Worm (Caenorhabditis elegans) whole organism, L1 larva: ENCODE measurements around the gene ltah-1.1.

Experiments
- F16B12.6 ChIP-seq: fragments of 150-350 bp; optimal IDR thresholded peaks from 2 replicates; lab custom pipeline; 2014; ENCODE audit warnings: missing biosample characterization, missing genetic modification characterization
- blmp-1 ChIP-seq: fragments of 150-350 bp; optimal IDR thresholded peaks from 2 replicates; lab custom pipeline; 2014; ENCODE audit warnings: missing biosample characterization, missing genetic modification characterization
- ceh-82 ChIP-seq, 3 experiments: fragments of 150-350 bp in 1 of 3; sonication (generic microtip) in 2 of 3; optimal IDR thresholded peaks; 2 replicates each; lab custom pipeline; 2014 to 2017; ENCODE audit warnings: missing biosample characterization in 3 of 3, missing genetic modification characterization in 3 of 3
- ces-1 ChIP-seq: fragments of 150-350 bp; optimal IDR thresholded peaks from 2 replicates; lab custom pipeline; 2014; ENCODE audit warnings: missing biosample characterization, missing genetic modification reagents, missing genetic modification characterization
- dpl-1 ChIP-seq, 3 experiments: fragments of 150-350 bp in 2 of 3; sonication (generic microtip) in 1 of 3; optimal IDR thresholded peaks; 2 replicates each; lab custom pipeline; 2014 to 2017; ENCODE audit warnings: missing biosample characterization in 3 of 3, missing genetic modification characterization in 3 of 3, missing genetic modification reagents in 3 of 3
- egl-13 ChIP-seq: sonication (generic microtip); optimal IDR thresholded peaks from 2 replicates; lab custom pipeline; 2016; ENCODE audit warnings: missing genotype, missing genetic modification reagents, missing genetic modification characterization, missing compliant biosample characterization
- elt-3 ChIP-seq, 6 experiments: fragments of 150-350 bp in 1 of 6; sonication (generic microtip); optimal IDR thresholded peaks; 2 replicates each; lab custom pipeline; 2017 to 2018; ENCODE audit warnings: missing biosample characterization in 6 of 6, missing genetic modification characterization in 6 of 6, inconsistent platforms in 1 of 6
- fkh-4 ChIP-seq: sonication (generic microtip); optimal IDR thresholded peaks from 2 replicates; lab custom pipeline; 2016; ENCODE audit warnings: missing compliant biosample characterization, missing genetic modification characterization, borderline replicate concordance
- hlh-17 ChIP-seq: fragments of 200-800 bp; sonication (Bioruptor generic); optimal IDR thresholded peaks from 2 replicates; lab custom pipeline; 2018; ENCODE audit warnings: missing genetic modification characterization, mild to moderate bottlenecking, missing compliant biosample characterization, moderate library complexity, borderline replicate concordance
- hpl-2 ChIP-seq: fragments of 150-350 bp; optimal IDR thresholded peaks from 2 replicates; lab custom pipeline; 2014; ENCODE audit warnings: missing biosample characterization, missing genetic modification reagents, missing genetic modification characterization
- lin-35 ChIP-seq, 2 experiments: fragments of 150-350 bp; optimal IDR thresholded peaks; 2 replicates each; lab custom pipeline; 2014; ENCODE audit warnings: missing biosample characterization in 2 of 2, missing genetic modification characterization in 2 of 2, missing genetic modification reagents in 2 of 2
- lsy-2 ChIP-seq, 2 experiments: fragments of 150-350 bp; optimal IDR thresholded peaks; 2 replicates each; lab custom pipeline; 2014; ENCODE audit warnings: missing biosample characterization in 2 of 2, missing genetic modification characterization in 2 of 2
- nhr-12 ChIP-seq: sonication (generic microtip); optimal IDR thresholded peaks from 2 replicates; lab custom pipeline; 2017; ENCODE audit warnings: missing biosample characterization, missing genetic modification characterization
- pax-3 ChIP-seq: fragments of 200-800 bp; sonication (Bioruptor generic); optimal IDR thresholded peaks from 2 replicates; lab custom pipeline; 2018; ENCODE audit warnings: mild to moderate bottlenecking, missing genetic modification characterization, moderate library complexity, missing compliant biosample characterization
- skn-1 ChIP-seq: fragments of 150-350 bp; optimal IDR thresholded peaks from 2 replicates; lab custom pipeline; 2014; ENCODE audit warnings: missing biosample characterization, missing genetic modification characterization
- swsn-7 ChIP-seq: sonication (generic microtip); optimal IDR thresholded peaks from 2 replicates; lab custom pipeline; 2016; ENCODE audit warnings: missing genetic modification characterization, missing compliant biosample characterization

The ltah-1.1 gene

ce11 chrIV:12330840-12331359, 51.5 kb downstream of the ltah-1.1 start, which contains the start of gene ufd-1 (continued):
- TF ChIP-seq skn-1 (tag; lab: Kevin White, UChicago), result peak; percentile 56
- no peak for TF ChIP-seq F16B12.6 (tag; lab: Kevin White, UChicago)
- TF ChIP-seq lin-35 (GFP tag; optimal IDR thresholded peaks at IDR 0.05; lab: Kevin White, UChicago), result peak in 1 of 2 experiments; percentile 40
- TF ChIP-seq elt-3 (tag; optimal IDR thresholded peaks at IDR 0.05; lab: Kevin White, UChicago), result no peak
- TF ChIP-seq hpl-2 (GFP tag; lab: Kevin White, UChicago), result no peak
- no peak for TF ChIP-seq ceh-82 (tag; optimal IDR thresholded peaks at IDR 0.05; lab: Kevin White, UChicago)
- no peak for TF ChIP-seq ces-1 (GFP tag; lab: Kevin White, UChicago)
- TF ChIP-seq hlh-17 (GFP tag; lab: Kevin White, UChicago), result no peak
- TF ChIP-seq swsn-7 (tag; lab: Kevin White, UChicago), result no peak
- peak in 1 of 2 experiments; percentile 0 for TF ChIP-seq lsy-2 (tag; optimal IDR thresholded peaks at IDR 0.05; lab: Kevin White, UChicago)
- TF ChIP-seq blmp-1, result peak; percentile 70
- peak in 1 of 3 experiments; percentile 42 for TF ChIP-seq dpl-1 (GFP tag; optimal IDR thresholded peaks at IDR 0.05; lab: Kevin White, UChicago)
- TF ChIP-seq pax-3, result no peak
- no peak for TF ChIP-seq nhr-12 (tag; lab: Kevin White, UChicago)
- TF ChIP-seq fkh-4 (tag; lab: Kevin White, UChicago), result no peak
- TF ChIP-seq egl-13 (tag; lab: Kevin White, UChicago), result no peak
